Worm (Caenorhabditis elegans) whole organism, L2 larva: ENCODE results near the gene B0507.2.

ENCODE experiments used
- F13H6.1 ChIP-seq: sonication (generic microtip); optimal IDR thresholded peaks from 2 replicates; lab custom pipeline; 2016; ENCODE audit warnings: missing genetic modification characterization, missing compliant biosample characterization
- aly-2 ChIP-seq: fragments of 150-350 bp; optimal IDR thresholded peaks from 2 replicates; lab custom pipeline; 2014; ENCODE audit warnings: missing biosample characterization, missing genetic modification characterization
- nhr-12 ChIP-seq: fragments of 150-350 bp; optimal IDR thresholded peaks from 2 replicates; lab custom pipeline; 2014; ENCODE audit warnings: missing biosample characterization, missing genetic modification characterization
- nhr-237 ChIP-seq: fragments of 150-350 bp; optimal IDR thresholded peaks from 2 replicates; lab custom pipeline; 2014; ENCODE audit warnings: missing biosample characterization, missing genetic modification characterization
- nhr-25 ChIP-seq: fragments of 150-350 bp; sonication (generic microtip); optimal IDR thresholded peaks from 3 replicates; lab custom pipeline; 2014; ENCODE audit warnings: missing biosample characterization, missing genetic modification characterization
- sma-3 ChIP-seq: sonication (generic microtip); optimal IDR thresholded peaks from 2 replicates; lab custom pipeline; 2016; ENCODE audit warnings: missing genetic modification reagents, missing genetic modification characterization, missing compliant biosample characterization
- unc-39 ChIP-seq: fragments of 150-350 bp; optimal IDR thresholded peaks from 2 replicates; lab custom pipeline; 2014; ENCODE audit warnings: missing biosample characterization, missing genetic modification characterization
- unc-62 ChIP-seq: fragments of 150-350 bp; optimal IDR thresholded peaks from 2 replicates; lab custom pipeline; 2014; ENCODE audit warnings: missing biosample characterization, missing genetic modification reagents, missing genetic modification characterization
- ztf-4 ChIP-seq: fragments of 150-350 bp; optimal IDR thresholded peaks from 2 replicates; lab custom pipeline; 2014; ENCODE audit warnings: missing biosample characterization, missing genetic modification characterization

DNA sequence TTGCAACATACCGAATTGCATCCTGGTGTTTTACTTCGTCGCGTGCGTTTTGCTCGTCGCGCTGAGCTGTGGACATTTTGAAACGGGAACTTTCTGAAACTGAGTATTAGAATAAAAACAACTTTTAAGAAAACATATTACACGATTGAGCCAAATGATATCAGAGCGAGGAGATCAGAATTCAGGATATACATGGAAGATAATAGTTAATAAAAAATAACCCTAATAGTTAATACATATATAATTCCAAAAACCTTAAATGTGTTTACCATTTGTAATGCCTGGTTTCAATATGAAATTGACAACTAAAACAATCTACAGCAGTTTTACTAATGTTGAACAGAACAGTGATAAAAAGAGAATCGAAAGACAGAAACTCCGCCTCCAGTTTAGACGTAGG, 11.3 kb upstream of the B0507.2 start, which contains the start of gene B0507.8:
- TF ChIP-seq nhr-25 (tag; lab: Kevin White, UChicago) (no peak), sma-3 (GFP tag; lab: Kevin White, UChicago) (no peak), unc-62 (GFP tag; lab: Kevin White, UChicago) (no peak), aly-2 (tag; lab: Kevin White, UChicago) (no peak), unc-39 (tag; lab: Kevin White, UChicago) (no peak), ztf-4 (tag; lab: Kevin White, UChicago) (no peak), nhr-237 (tag; lab: Kevin White, UChicago) (no peak), nhr-12 (tag; lab: Kevin White, UChicago) (no peak), F13H6.1 (tag; lab: Kevin White, UChicago) (no peak)
